Worm (Caenorhabditis elegans): Measurements from ENCODE around the gene mgl-1.

mgl-1 gene

ce11 chrX:9933291-9934008 is 42.7 kb downstream of the mgl-1 start:
- TF ChIP-seq hlh-1 (tag; optimal IDR thresholded peaks at IDR 0.05) = peak; percentile 92
- TF ChIP-seq zip-8 (tag; optimal IDR thresholded peaks at IDR 0.05) = peak; percentile 94
- TF ChIP-seq cnd-1 (tag; optimal IDR thresholded peaks at IDR 0.05) = peak; percentile 47
- no peak for TF ChIP-seq nhr-2 (tag; optimal IDR thresholded peaks at IDR 0.05)
- no peak for TF ChIP-seq lsy-2 (tag; optimal IDR thresholded peaks at IDR 0.05)

- peak; percentile 67 for TF ChIP-seq ceh-39 (tag; optimal IDR thresholded peaks at IDR 0.05)
- peak; percentile 52 for TF ChIP-seq nhr-237 (tag; optimal IDR thresholded peaks at IDR 0.05)
- TF ChIP-seq blmp-1 (tag; optimal IDR thresholded peaks at IDR 0.05) = no peak
- peak; percentile 52 for TF ChIP-seq drap-1 (GFP tag; optimal IDR thresholded peaks at IDR 0.05)
- TF ChIP-seq nhr-2 (tag; optimal IDR thresholded peaks at IDR 0.05) = peak; percentile 79
- TF ChIP-seq tbx-8 (GFP tag; optimal IDR thresholded peaks at IDR 0.05) = no peak
- TF ChIP-seq sem-2 (GFP tag; optimal IDR thresholded peaks at IDR 0.05) = peak; percentile 23
- peak; percentile 42 for TF ChIP-seq unc-62 (GFP tag; optimal IDR thresholded peaks at IDR 0.05)
- peak; percentile 76 for TF ChIP-seq M03D4.4 (tag; optimal IDR thresholded peaks at IDR 0.05)
- TF ChIP-seq hlh-1 (tag; optimal IDR thresholded peaks at IDR 0.05) = peak; percentile 83
- TF ChIP-seq ceh-83 (GFP tag; optimal IDR thresholded peaks at IDR 0.05) = no peak
- peak; percentile 96 for TF ChIP-seq cnd-1 (tag; optimal IDR thresholded peaks at IDR 0.05)
- TF ChIP-seq snpc-4 (tag; optimal IDR thresholded peaks at IDR 0.05) = no peak
- TF ChIP-seq elt-3 (tag; optimal IDR thresholded peaks at IDR 0.05) = no peak
- TF ChIP-seq bed-3 (GFP tag; optimal IDR thresholded peaks at IDR 0.05) = no peak
- TF ChIP-seq lsy-2 (tag; optimal IDR thresholded peaks at IDR 0.05) = no peak
- TF ChIP-seq sptf-1 (tag; optimal IDR thresholded peaks at IDR 0.05) = peak; percentile 83
- TF ChIP-seq nhr-76 (tag; optimal IDR thresholded peaks at IDR 0.05) = no peak
- peak; percentile 77 for TF ChIP-seq mep-1 (tag; optimal IDR thresholded peaks at IDR 0.05)
- peak; percentile 47 for TF ChIP-seq unc-120 (tag; optimal IDR thresholded peaks at IDR 0.05; ENCODE audit: poor library complexity, severe bottlenecking)
- TF ChIP-seq pha-4 (tag; optimal IDR thresholded peaks at IDR 0.05) = peak; percentile 88
- peak; percentile 83 for TF ChIP-seq mls-2 (tag; optimal IDR thresholded peaks at IDR 0.05)
- peak; percentile 48 for TF ChIP-seq elt-1 (tag; optimal IDR thresholded peaks at IDR 0.05; ENCODE audit: borderline replicate concordance, insufficient read depth)
- TF ChIP-seq mab-5 (tag; optimal IDR thresholded peaks at IDR 0.05) = no peak
- TF ChIP-seq ham-2 (GFP tag; optimal IDR thresholded peaks at IDR 0.05) = peak; percentile 45
- peak; percentile 38 for TF ChIP-seq ztf-11 (tag; optimal IDR thresholded peaks at IDR 0.05)
- TF ChIP-seq lin-13 (tag; optimal IDR thresholded peaks at IDR 0.05) = peak; percentile 76
- no peak for TF ChIP-seq nhr-28 (tag; optimal IDR thresholded peaks at IDR 0.05)
- peak; percentile 43 for TF ChIP-seq unc-39 (tag; optimal IDR thresholded peaks at IDR 0.05)
- peak; percentile 44 for TF ChIP-seq ces-1 (GFP tag; optimal IDR thresholded peaks at IDR 0.05)
- no peak for TF ChIP-seq flh-1 (GFP tag; optimal IDR thresholded peaks at IDR 0.05)
- TF ChIP-seq zip-8 (tag; optimal IDR thresholded peaks at IDR 0.05) = no peak
- no peak for TF ChIP-seq ceh-43 (GFP tag; optimal IDR thresholded peaks at IDR 0.05)
- peak; percentile 31 for TF ChIP-seq nhr-12 (tag; optimal IDR thresholded peaks at IDR 0.05)
- TF ChIP-seq lin-32 (GFP tag; optimal IDR thresholded peaks at IDR 0.05) = no peak
These were observed 43.8 kb downstream of the mgl-1 start, which contains the start of gene tsp-21 for ce11 chrX:9932226-9932773. TSS of gene tsp-21 (plus strand) at chrX:9932371.

ce11 chrX:9931362-9931761 is 44.7 kb downstream of the mgl-1 start, which contains the start of gene nra-3:
TSS of gene nra-3 (minus strand) at chrX:9931462.
- TF ChIP-seq bed-3 (GFP tag; optimal IDR thresholded peaks at IDR 0.05) = no peak
- no peak for TF ChIP-seq tbx-8 (GFP tag; optimal IDR thresholded peaks at IDR 0.05)
- peak; percentile 15 for TF ChIP-seq nhr-2 (tag; optimal IDR thresholded peaks at IDR 0.05)
- TF ChIP-seq cnd-1 (tag; optimal IDR thresholded peaks at IDR 0.05) = peak; percentile 1
- TF ChIP-seq ces-1 (GFP tag; optimal IDR thresholded peaks at IDR 0.05) = peak; percentile 17
